Worm (Caenorhabditis elegans) whole organism, L2 larva: ENCODE measurements around the gene H13N06.7.

ENCODE experiments used
- C34F6.9 ChIP-seq: fragments of 150-350 bp; optimal IDR thresholded peaks from 2 replicates; lab custom pipeline; 2014; ENCODE audit warnings: missing biosample characterization, missing genetic modification characterization
- F13H6.1 ChIP-seq: sonication (generic microtip); optimal IDR thresholded peaks from 2 replicates; lab custom pipeline; 2016; ENCODE audit warnings: missing genetic modification characterization, missing compliant biosample characterization
- R02D3.7 ChIP-seq: fragments of 150-350 bp; optimal IDR thresholded peaks from 2 replicates; lab custom pipeline; 2014; ENCODE audit warnings: missing biosample characterization, missing genetic modification characterization
- Y55F3AM.14 ChIP-seq: fragments of 200-800 bp; sonication (Bioruptor generic); optimal IDR thresholded peaks from 2 replicates; lab custom pipeline; 2018; ENCODE audit warnings: mild to moderate bottlenecking, missing genetic modification characterization, missing compliant biosample characterization
- ZK546.5 ChIP-seq: sonication (generic microtip); optimal IDR thresholded peaks from 2 replicates; lab custom pipeline; 2017; ENCODE audit warnings: missing biosample characterization, missing genetic modification characterization
- alr-1 ChIP-seq: fragments of 150-350 bp; optimal IDR thresholded peaks from 2 replicates; lab custom pipeline; 2014; ENCODE audit warnings: missing biosample characterization, missing genetic modification characterization
- aly-2 ChIP-seq: fragments of 150-350 bp; optimal IDR thresholded peaks from 2 replicates; lab custom pipeline; 2014; ENCODE audit warnings: missing biosample characterization, missing genetic modification characterization
- ceh-16 ChIP-seq: fragments of 150-350 bp; optimal IDR thresholded peaks from 2 replicates; lab custom pipeline; 2014; ENCODE audit warnings: missing biosample characterization, missing genetic modification characterization
- ceh-82 ChIP-seq: fragments of 150-350 bp; optimal IDR thresholded peaks from 2 replicates; lab custom pipeline; 2014; ENCODE audit warnings: missing biosample characterization, missing genetic modification characterization
- dmd-4 ChIP-seq: sonication (generic microtip); optimal IDR thresholded peaks from 2 replicates; lab custom pipeline; 2017; ENCODE audit warnings: missing biosample characterization, missing genetic modification characterization
- elt-1 ChIP-seq: fragments of 150-350 bp; optimal IDR thresholded peaks from 2 replicates; lab custom pipeline; 2014; ENCODE audit warnings: missing biosample characterization, missing genetic modification characterization
- elt-3 ChIP-seq: sonication (generic microtip); optimal IDR thresholded peaks from 2 replicates; lab custom pipeline; 2017; ENCODE audit warnings: missing biosample characterization, missing genetic modification characterization
- lin-11 ChIP-seq: fragments of 150-350 bp; sonication (generic microtip); optimal IDR thresholded peaks from 2 replicates; lab custom pipeline; 2014; ENCODE audit warnings: missing biosample characterization, missing genetic modification characterization, inconsistent platforms, mixed read lengths
- lin-13 ChIP-seq: fragments of 150-350 bp; optimal IDR thresholded peaks from 2 replicates; lab custom pipeline; 2014; ENCODE audit warnings: missing biosample characterization, missing genetic modification reagents, missing genetic modification characterization
- lin-39 ChIP-seq: fragments of 150-350 bp; optimal IDR thresholded peaks from 2 replicates; lab custom pipeline; 2014; ENCODE audit warnings: missing biosample characterization, missing genetic modification reagents, missing genetic modification characterization
- mab-5 ChIP-seq: fragments of 150-350 bp; optimal IDR thresholded peaks from 2 replicates; lab custom pipeline; 2014; ENCODE audit warnings: missing biosample characterization, missing genetic modification characterization
- mbf-1 ChIP-seq: sonication (generic microtip); optimal IDR thresholded peaks from 2 replicates; lab custom pipeline; 2017; ENCODE audit warnings: missing biosample characterization, missing genetic modification characterization
- nhr-10 ChIP-seq: sonication (generic microtip); optimal IDR thresholded peaks from 2 replicates; lab custom pipeline; 2017; ENCODE audit warnings: missing biosample characterization, missing genetic modification characterization
- nhr-129 ChIP-seq: fragments of 150-350 bp; optimal IDR thresholded peaks from 2 replicates; lab custom pipeline; 2014; ENCODE audit warnings: missing biosample characterization, missing genetic modification characterization
- nhr-21 ChIP-seq: fragments of 150-350 bp; optimal IDR thresholded peaks from 2 replicates; lab custom pipeline; 2014; ENCODE audit warnings: missing biosample characterization, missing genetic modification characterization
- nhr-25 ChIP-seq: fragments of 150-350 bp; sonication (generic microtip); optimal IDR thresholded peaks from 3 replicates; lab custom pipeline; 2014; ENCODE audit warnings: missing biosample characterization, missing genetic modification characterization
- nhr-6 ChIP-seq: fragments of 150-350 bp; optimal IDR thresholded peaks from 2 replicates; lab custom pipeline; 2014; ENCODE audit warnings: missing biosample characterization, missing genetic modification characterization
- nhr-77 ChIP-seq: fragments of 150-350 bp; optimal IDR thresholded peaks from 2 replicates; lab custom pipeline; 2014; ENCODE audit warnings: missing biosample characterization, missing genetic modification characterization
- peb-1 ChIP-seq: fragments of 150-350 bp; optimal IDR thresholded peaks from 2 replicates; lab custom pipeline; 2014; ENCODE audit warnings: missing biosample characterization, missing genetic modification characterization
- sem-4 ChIP-seq: fragments of 150-350 bp; optimal IDR thresholded peaks from 2 replicates; lab custom pipeline; 2014; ENCODE audit warnings: missing biosample characterization, missing genetic modification reagents, missing genetic modification characterization
- skn-1 ChIP-seq: sonication (generic microtip); optimal IDR thresholded peaks from 2 replicates; lab custom pipeline; 2017; ENCODE audit warnings: missing biosample characterization, missing genetic modification characterization
- sma-9 ChIP-seq, 2 experiments: fragments of 150-350 bp in 1 of 2; sonication (generic microtip) in 1 of 2; optimal IDR thresholded peaks; 2 replicates each; lab custom pipeline; 2014 to 2016; ENCODE audit warnings: missing genetic modification characterization in 2 of 2, mild to moderate bottlenecking in 1 of 2, missing biosample characterization in 1 of 2, missing compliant biosample characterization in 1 of 2, missing genetic modification reagents in 1 of 2, moderate library complexity in 1 of 2
- unc-39 ChIP-seq: fragments of 150-350 bp; optimal IDR thresholded peaks from 2 replicates; lab custom pipeline; 2014; ENCODE audit warnings: missing biosample characterization, missing genetic modification characterization
- zag-1 ChIP-seq: fragments of 150-350 bp; optimal IDR thresholded peaks from 2 replicates; lab custom pipeline; 2014; ENCODE audit warnings: missing biosample characterization, missing genetic modification characterization
- ztf-1 ChIP-seq: fragments of 200-800 bp; sonication (Bioruptor generic); conservative IDR thresholded peaks from 2 replicates; pipeline ENCODE4 v1.3.6; 2022; ENCODE audit warnings: missing genetic modification characterization, missing compliant biosample characterization
- ztf-11 ChIP-seq: sonication (generic microtip); optimal IDR thresholded peaks from 2 replicates; lab custom pipeline; 2017; ENCODE audit warnings: missing biosample characterization, missing genetic modification characterization
- ztf-4 ChIP-seq: fragments of 150-350 bp; optimal IDR thresholded peaks from 2 replicates; lab custom pipeline; 2014; ENCODE audit warnings: missing biosample characterization, missing genetic modification characterization

Gene H13N06.7

DNA sequence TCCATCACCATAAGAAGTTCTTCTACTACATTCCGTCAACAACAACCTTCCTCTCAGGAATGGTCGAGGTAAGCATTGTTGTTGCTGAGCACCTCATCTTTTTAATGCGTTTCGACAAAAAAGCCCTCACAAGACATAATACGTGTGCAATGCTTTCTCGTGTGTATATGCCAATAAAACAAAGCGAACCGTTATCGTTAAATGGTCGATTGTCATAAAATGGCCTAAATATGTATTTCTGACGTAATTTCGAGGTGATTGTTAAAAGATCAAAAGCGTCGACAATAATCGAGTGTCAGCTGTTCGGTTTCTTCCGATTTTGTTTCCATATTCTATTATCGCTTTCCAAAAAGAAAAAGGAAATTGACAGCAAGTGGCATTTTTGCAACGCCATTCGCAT lies 41.7 kb downstream of the H13N06.7 start (continued):
- TF ChIP-seq C34F6.9 (tag; lab: Kevin White, UChicago): no peak

DNA sequence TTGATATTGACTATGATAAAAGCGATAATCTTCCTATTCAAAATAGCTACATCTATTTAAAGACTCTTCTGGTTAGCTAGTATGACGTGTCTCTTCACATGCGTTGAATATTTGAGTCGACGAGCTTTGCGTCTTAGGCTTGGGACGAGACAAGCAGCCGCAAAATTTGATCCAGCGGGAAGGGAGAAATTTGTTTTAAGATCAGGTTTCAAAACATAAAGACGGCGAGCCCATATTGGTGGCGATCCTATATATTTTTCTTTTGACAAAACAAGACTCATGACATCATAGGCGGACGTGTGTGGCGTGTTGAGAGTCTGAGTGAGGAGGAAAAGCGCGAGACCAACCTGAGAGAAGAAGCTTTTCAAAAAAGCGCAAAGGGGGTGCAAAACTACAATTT lies 42.6 kb downstream of the H13N06.7 start:
- TF ChIP-seq dmd-4 (tag; lab: Kevin White, UChicago): no peak
- TF ChIP-seq nhr-129: no peak
- no peak for TF ChIP-seq F13H6.1 (tag; lab: Kevin White, UChicago)
- no peak for TF ChIP-seq nhr-6 (tag; lab: Kevin White, UChicago)
- TF ChIP-seq ztf-11 (tag; lab: Kevin White, UChicago): no peak
- TF ChIP-seq nhr-77 (tag; lab: Kevin White, UChicago): no peak
- no peak for TF ChIP-seq mab-5 (tag; lab: Kevin White, UChicago)
- no peak for TF ChIP-seq lin-13 (GFP tag; lab: Kevin White, UChicago)
- TF ChIP-seq nhr-21 (tag; lab: Kevin White, UChicago): no peak
- TF ChIP-seq nhr-10: no peak
- no peak for TF ChIP-seq ceh-82 (tag; lab: Kevin White, UChicago)
- TF ChIP-seq sma-9 (GFP tag; optimal IDR thresholded peaks at IDR 0.05; lab: Kevin White, UChicago): no peak
- no peak for TF ChIP-seq sma-9 (tag; optimal IDR thresholded peaks at IDR 0.05; lab: Kevin White, UChicago)
- no peak for TF ChIP-seq alr-1 (tag; lab: Kevin White, UChicago)
- TF ChIP-seq elt-1 (tag; lab: Kevin White, UChicago): no peak

DNA sequence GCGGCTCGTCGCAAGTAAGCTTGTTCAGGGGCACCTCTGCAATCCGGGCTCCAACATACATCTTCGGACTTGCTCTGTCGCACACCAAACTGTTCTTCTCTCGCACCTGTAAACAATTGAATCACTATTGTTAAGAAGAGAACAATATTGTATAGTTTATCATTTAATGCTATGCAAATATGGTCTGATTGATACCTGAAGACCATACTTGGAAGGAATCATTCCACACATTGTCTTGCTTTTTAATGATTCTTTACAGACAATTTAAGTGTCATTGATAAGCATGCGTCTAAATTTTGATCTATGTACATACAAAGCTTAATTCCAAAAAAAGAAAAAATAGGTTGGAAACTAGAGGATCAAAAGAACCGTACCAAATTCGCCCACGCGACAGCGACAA lies 44.0 kb downstream of the H13N06.7 start:
- TF ChIP-seq unc-39 (tag; lab: Kevin White, UChicago): no peak
- no peak for TF ChIP-seq aly-2 (tag; lab: Kevin White, UChicago)
- no peak for TF ChIP-seq Y55F3AM.14 (GFP tag; lab: Kevin White, UChicago)
- TF ChIP-seq sma-9 (GFP tag; optimal IDR thresholded peaks at IDR 0.05; lab: Kevin White, UChicago): peak; percentile 16
- no peak for TF ChIP-seq sma-9 (tag; optimal IDR thresholded peaks at IDR 0.05; lab: Kevin White, UChicago)
- TF ChIP-seq nhr-6 (tag; lab: Kevin White, UChicago): no peak
- no peak for TF ChIP-seq ceh-16

ce11 chrX:15547896-15548295 lies 45.0 kb downstream of the H13N06.7 start:
- no peak for TF ChIP-seq zag-1 (tag; lab: Kevin White, UChicago)
- no peak for TF ChIP-seq lin-13 (GFP tag; lab: Kevin White, UChicago)
- TF ChIP-seq peb-1 (tag; lab: Kevin White, UChicago): no peak
- TF ChIP-seq lin-39 (tag; lab: Kevin White, UChicago): no peak
- TF ChIP-seq nhr-6 (tag; lab: Kevin White, UChicago): no peak
- no peak for TF ChIP-seq sem-4 (tag; lab: Kevin White, UChicago)
- TF ChIP-seq elt-1 (tag; lab: Kevin White, UChicago): no peak
- TF ChIP-seq nhr-25 (tag; lab: Kevin White, UChicago): no peak
- TF ChIP-seq skn-1 (tag; lab: Kevin White, UChicago): no peak
- TF ChIP-seq R02D3.7: no peak
- TF ChIP-seq mab-5 (tag; lab: Kevin White, UChicago): no peak
- TF ChIP-seq ZK546.5 (tag; lab: Kevin White, UChicago): no peak
- no peak for TF ChIP-seq nhr-129
- TF ChIP-seq lin-11 (tag; lab: Kevin White, UChicago): no peak
- no peak for TF ChIP-seq F13H6.1 (tag; lab: Kevin White, UChicago)
- no peak for TF ChIP-seq elt-3 (tag; lab: Kevin White, UChicago)
- no peak for TF ChIP-seq aly-2 (tag; lab: Kevin White, UChicago)
- TF ChIP-seq ztf-1 (GFP tag; lab: Robert Waterston, UW): no peak
- no peak for TF ChIP-seq ceh-16
- TF ChIP-seq sma-9 (GFP tag; optimal IDR thresholded peaks at IDR 0.05; lab: Kevin White, UChicago): no peak
- no peak for TF ChIP-seq sma-9 (tag; optimal IDR thresholded peaks at IDR 0.05; lab: Kevin White, UChicago)
- TF ChIP-seq, all 48 proteins: peak for 0

- TF ChIP-seq mab-5 (tag; lab: Kevin White, UChicago): no peak
- no peak for TF ChIP-seq ztf-4
- TF ChIP-seq mbf-1 (tag; lab: Kevin White, UChicago): no peak
- no peak for TF ChIP-seq lin-13 (GFP tag; lab: Kevin White, UChicago)
- no peak for TF ChIP-seq ztf-11 (tag; lab: Kevin White, UChicago)
- TF ChIP-seq, all 48 proteins: peak for 0
Measured at ce11 chrX:15550769-15551168, 47.8 kb downstream of the H13N06.7 start.
